Fruit fly (Drosophila melanogaster): Measurements from ENCODE around the gene wam.

Gene wam

DNA sequence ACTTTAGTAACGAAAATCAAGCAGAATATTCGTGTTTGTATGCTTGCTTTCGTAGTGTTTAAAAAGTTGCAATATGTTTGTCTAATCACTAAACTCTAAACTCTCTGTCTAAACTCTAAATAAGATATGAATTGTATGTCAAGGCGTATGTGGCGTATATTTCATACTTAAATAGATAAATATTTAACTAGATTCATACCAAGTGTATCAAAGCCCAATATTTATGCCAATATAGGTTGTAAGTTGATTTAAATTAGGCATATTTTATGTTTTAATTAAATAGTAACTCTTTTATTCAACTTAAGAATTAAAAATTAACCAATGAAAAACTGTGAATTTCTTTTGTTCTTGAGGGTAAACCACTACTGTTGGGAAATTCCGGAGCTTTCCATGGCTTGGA, at the start of gene wam:
Gene wam (minus strand): TSS at position 101 of the 400 bp plus-strand sequence.
- TF ChIP-seq CG17801 (GFP tag; optimal IDR thresholded peaks at IDR 0.05; ENCODE audit: partially characterized antibody), result no peak

DNA sequence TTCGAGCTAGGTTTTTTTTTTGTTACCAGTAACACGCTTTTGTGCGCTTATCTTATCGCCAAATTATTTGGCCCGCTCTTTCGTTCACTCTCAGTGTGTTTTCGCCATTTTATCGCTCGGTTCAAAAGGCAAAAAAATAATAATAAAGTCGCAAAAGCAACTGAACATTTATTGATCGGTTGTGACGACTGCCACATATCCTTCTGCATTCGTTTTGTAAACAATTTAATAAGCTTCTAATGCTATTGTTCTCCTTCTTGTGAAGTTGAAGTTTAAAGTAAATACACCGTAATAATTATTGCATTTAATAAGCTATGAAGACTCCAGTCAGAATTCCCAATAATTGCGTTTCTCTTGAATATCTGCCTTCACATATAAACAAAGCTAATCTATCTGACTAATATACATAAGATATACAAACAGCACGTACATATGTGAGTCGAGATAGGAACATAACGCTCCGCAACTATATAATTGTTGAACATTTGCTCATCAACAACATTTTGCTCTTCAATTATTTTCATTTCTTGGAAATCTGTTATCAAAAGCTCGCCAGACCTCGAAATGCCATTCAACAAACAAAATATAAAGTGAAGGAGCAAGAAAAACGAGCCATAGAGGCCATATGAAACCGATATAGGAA, 49.5 kb upstream of the wam start:
- TF ChIP-seq CG17801 (GFP tag; optimal IDR thresholded peaks at IDR 0.05; ENCODE audit: partially characterized antibody), result no peak

DNA sequence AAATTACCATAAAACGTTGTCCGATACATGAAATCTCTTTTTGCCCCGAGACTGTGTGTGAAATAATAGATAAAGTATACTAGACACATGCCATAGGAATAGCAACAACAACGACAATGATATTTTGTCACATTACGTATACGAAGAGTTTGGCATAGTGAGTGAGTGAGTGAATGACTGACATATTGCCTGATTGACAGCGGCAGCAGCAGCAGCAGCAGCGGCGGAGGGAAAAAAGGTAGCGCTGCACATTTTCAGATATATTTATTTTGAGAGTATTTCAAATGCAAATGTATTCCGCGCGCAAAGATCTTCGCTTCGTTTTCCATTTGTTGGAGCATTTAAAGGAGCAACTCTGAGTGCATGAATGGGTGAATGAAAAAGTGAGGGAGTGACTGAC, 48.7 kb upstream of the wam start:
- no peak for TF ChIP-seq CG17801 (GFP tag; optimal IDR thresholded peaks at IDR 0.05; ENCODE audit: partially characterized antibody)

DNA sequence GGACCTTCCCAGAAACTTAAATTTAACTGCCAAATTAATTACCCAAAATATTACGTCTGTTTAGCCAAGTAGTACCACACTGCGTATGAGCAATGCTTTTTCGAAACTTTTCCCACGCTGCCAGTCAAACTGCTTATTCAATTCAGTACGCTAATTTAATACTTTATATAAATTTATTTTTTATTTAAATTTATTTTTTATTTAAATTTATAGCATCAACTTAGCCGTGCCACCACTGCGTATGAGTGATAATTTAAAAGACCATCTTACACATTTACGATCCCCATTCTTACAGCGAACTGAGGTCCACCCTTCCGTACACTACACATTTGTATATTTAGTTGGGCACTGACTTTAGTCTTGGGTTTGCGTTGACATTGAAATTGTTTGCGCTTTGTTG, 47.7 kb upstream of the wam start:
- TF ChIP-seq CG17801 (GFP tag; optimal IDR thresholded peaks at IDR 0.05; ENCODE audit: partially characterized antibody), result no peak

DNA sequence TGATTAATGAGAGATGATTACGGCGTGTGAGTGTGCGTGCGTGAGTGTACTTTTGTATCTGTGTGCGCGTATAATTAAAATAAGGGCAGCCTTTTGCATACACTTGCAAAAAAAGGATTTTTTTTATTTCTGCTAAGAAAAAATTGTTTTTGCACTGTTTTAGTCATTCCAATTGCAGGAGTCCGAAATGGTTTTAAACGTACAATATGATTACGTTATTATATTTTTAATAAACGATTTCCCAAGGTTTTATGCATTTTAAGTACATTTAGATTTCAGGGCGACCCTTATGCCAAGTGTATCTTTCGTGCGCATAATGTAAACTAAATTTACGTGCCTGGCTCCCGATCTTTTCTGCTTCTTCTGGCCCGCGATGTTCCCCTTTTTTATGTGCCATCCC, 47.0 kb upstream of the wam start:
- no peak for TF ChIP-seq CG17801 (GFP tag; optimal IDR thresholded peaks at IDR 0.05; ENCODE audit: partially characterized antibody)

DNA sequence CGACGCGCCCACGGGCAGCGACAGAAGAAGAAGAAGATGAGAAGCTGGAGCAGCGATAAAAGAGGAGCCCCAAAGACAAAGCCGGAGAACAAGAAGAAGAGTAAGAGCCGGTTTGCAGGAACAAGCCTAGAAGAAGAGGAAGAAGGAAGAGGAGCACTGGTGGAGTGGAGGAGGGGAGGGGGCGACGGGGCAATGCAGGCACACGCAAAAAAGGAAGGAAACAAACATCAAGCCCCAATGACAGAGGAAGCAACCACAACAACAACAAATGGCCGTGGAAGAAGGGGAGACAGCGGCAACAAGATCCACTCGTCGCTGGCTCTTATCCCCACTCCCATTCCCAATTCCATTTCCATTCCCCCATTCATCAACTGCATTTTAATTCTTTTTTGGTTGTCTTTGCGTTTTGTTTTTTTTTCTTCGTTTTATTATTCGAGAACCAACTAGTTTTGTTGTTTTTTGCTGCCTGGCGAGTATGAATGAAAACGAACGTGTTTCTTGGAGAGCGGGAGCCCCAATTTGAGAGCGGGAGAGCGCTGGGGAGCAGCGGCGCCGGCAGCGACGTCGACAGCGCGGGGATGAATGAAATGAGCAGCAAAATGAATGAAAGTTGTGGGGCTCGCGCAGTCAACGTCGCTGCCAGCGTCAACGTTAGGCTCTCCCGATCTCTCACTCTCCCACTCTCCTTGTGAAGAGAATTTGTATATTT, 46.3 kb upstream of the wam start:
- TF ChIP-seq CG17801 (GFP tag; optimal IDR thresholded peaks at IDR 0.05; ENCODE audit: partially characterized antibody), result peak; percentile 64

DNA sequence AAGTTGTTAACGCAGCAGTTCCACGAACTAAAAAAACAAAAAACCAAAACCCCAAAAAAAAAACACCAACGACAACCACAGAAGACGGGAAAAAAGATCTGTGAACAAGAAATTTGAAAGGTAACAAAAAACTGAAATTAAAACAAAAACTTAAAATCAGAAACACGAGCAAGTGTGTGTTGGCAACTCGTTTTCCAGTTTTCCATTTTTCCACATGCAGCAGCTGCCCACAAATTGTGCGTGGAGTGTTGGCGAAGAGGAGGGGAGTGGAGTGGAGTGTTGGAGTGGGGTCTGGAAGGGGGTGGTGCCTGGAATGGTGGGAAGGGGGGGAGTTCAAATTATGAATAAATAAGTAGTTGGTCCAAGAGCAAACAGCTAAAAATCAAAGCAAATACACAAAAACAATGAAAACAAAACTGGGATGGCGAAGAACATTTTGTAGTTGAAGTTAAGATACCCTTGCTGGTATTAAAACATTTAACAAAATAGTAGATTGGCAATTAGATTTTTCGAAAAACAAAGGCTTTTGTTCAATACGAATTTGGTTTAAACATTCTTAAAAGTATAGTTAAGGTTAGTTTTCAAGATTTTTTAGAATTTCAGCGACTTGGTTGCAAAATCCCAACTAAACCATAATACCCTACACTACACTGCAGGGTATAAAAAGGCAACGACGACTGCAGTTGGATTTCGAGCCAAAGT, 45.6 kb upstream of the wam start:
- no peak for TF ChIP-seq CG17801 (GFP tag; optimal IDR thresholded peaks at IDR 0.05; ENCODE audit: partially characterized antibody)

DNA sequence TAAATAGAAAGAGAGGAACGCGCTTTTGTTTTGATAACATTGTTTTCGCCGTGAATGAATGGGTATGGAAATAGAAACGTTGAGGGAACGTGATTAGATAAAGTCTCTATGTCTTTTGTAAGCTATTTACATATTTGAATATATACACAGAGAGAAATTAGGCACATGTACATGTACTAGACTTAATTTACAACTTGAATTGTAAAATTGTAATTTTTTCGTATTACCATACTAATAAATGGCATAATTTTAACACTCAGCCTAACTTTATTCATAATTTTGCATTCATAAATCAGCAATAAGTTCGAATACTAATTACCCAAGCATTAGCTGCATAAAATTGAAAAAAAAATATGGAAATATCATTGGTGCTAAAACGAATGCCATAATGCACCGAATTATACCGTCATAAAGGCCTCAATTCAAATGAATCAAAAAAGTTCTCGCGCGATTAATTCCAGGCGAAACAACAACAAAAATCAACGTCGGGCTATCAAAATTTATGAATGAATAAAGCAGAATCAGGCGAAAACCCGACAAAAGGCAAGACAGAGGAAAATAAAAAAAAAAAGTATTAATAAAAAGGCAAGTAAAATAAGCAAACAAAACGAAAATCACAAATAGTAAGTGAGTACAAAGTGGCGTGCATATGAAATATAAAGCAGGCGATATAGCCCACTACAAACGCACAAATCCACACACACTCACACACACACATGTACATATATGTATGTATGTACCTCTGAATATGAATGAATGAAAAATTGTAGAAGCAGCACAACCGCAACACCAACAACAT, 44.9 kb upstream of the wam start:
- TF ChIP-seq CG17801 (GFP tag; optimal IDR thresholded peaks at IDR 0.05; ENCODE audit: partially characterized antibody), result peak; percentile 82

DNA sequence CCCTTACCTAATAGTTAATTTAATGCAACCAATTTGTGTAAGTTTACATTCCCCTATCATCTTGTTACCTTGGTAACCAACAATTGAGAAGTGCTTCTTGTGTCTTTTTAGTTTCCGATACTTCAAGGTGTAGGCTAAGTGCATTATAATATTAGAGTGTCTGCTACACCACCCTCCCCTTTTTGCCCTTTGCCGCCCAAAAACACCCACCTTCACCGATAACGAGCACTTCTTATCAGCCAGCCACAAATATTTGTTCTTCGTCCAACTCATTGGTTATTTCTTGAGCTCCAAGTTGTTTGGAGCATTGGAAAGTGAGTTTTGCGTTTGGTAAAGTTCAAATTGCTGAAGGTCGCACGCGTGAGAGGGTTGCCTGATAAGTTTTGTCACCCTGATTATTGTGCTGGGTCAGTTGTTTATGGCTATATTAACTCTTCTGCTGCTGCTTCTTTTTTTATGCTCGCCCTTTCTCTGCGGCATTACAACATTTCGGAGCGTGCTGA, 44.1 kb upstream of the wam start:
- no peak for TF ChIP-seq CG17801 (GFP tag; optimal IDR thresholded peaks at IDR 0.05; ENCODE audit: partially characterized antibody)

DNA sequence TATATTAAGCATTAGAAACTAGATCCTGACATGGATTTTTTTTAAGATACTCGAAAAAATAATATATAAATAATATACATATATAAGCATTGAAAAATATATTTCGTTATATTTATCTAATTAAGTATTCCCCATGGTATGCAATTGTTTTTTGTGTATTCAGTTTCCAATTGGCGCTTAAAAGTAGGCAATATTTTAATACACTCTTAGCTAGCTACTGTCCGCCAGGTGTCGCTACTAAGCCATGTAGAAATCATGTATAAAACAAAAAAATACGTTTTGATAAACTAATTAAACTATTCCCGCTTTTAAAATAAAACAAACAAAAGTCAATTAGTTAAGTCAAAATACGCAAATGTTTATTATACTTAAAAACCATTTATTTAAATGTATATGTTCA, 43.4 kb upstream of the wam start:
- peak; percentile 42 for TF ChIP-seq CG17801 (GFP tag; optimal IDR thresholded peaks at IDR 0.05; ENCODE audit: partially characterized antibody)

DNA sequence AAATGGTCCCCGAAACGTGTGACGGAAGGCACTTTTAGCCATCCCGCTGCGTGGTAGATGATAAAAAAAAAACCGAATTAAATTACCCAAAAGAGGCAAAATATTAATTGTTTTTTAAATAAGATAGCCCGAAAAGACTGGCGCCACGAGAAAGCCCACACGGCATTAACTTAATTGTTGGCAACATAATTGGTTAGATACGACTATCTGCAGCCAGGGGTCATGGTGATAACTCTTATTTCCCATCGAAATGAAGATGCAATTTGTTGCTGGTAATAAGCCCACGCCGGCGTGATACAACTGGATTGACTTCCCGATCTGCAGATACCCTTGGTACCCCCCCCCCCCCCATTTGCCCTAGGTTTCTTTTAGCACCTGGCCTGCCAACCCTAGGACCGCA, 39.9 kb upstream of the wam start:
- TF ChIP-seq CG17801 (GFP tag; optimal IDR thresholded peaks at IDR 0.05; ENCODE audit: partially characterized antibody), result no peak

DNA sequence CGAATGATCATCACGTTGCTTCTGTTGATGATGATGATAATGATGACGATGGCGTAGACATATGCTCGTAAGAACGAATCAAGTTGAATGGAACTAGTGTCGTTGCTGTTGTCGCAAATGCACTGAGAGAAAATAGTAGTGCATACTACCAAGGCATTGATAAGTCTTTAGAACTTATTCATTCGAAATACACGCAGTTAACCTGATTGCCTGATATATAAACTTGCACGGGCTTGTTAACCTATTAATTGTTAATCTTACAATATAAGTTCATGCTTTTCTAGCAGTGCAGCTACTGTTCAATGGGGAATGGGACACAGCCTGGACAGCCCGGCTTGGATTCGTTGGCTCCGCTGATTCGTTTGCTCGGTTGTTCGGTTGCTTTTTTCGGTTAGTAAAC, 38.4 kb upstream of the wam start:
- no peak for TF ChIP-seq CG17801 (GFP tag; optimal IDR thresholded peaks at IDR 0.05; ENCODE audit: partially characterized antibody)

DNA sequence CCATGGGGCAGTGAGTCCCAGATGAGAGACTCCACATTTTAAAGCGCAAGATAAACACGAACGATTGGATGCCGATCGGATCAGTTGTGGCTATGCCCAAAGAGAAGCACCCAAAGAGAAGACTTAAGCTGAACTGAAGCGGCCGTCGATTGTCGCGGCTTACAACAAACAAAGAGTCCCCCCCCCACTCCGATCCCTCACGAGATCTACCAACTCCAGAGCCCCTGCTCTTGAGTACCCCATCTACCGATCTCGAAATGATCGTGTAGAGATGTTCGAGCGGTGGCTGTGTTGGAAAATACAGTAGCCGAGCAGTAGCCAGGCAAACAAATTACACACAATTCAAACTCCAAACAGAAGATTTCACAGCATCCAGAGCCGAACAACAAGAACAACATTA, 37.9 kb upstream of the wam start:
- TF ChIP-seq CG17801 (GFP tag; optimal IDR thresholded peaks at IDR 0.05; ENCODE audit: partially characterized antibody), result no peak

DNA sequence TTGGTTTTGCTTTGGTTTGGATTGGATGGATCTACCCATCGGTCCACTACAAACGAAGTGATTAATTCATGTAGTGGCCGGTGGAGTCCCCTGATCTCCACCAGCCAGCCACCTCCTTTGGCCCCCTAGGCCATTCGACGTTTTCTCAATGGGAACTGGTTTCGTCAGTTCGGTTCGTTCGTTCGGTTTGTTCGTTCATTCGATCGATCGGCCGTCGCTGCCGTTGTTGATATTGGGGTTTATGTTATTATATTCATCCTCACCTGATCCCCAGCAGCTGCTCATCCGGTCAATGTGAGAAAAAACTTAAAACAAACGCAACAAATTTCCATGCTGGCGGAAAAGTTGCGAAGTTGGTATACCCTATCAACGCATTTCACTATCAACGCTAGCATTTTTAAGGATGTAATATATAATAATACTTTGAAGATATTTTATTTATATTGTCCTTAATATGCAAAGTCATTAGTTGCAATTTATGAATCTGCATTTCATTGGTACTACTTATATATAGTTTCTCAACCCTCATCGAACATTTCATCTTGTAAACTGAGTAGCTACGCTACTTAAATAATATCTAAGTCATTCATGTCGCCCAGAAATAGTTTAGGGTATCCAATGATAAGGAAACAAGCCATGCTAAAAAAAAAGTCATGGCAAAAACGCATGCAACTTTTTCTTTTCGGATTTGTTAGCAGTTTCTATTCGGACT, 35.9 kb upstream of the wam start:
- TF ChIP-seq CG17801 (GFP tag; optimal IDR thresholded peaks at IDR 0.05; ENCODE audit: partially characterized antibody), result no peak

DNA sequence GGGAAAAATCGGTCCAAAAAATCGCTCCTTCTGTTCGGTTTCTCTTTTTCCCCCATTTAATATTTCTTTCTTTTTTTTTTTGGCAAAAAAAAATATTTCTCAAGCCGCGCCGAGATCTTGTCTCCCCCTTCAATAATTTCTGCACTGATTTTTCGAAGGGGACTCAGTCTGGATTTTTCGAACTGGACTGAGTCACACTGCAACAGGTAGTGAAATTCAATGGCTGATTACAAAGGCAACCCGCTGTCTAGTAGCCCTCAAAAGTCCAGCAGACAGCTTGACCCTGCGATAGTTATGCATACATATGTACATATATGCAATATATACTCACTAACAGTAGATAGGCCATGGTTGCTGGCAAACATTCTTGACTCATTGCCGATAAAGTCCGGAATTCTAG, 32.4 kb upstream of the wam start:
- TF ChIP-seq CG17801 (GFP tag; optimal IDR thresholded peaks at IDR 0.05; ENCODE audit: partially characterized antibody), result no peak

All from ovary, adult (tissue).